Worm (Caenorhabditis elegans): ENCODE measurements around the gene dop-5.

- TF ChIP-seq unc-62 (GFP tag; optimal IDR thresholded peaks at IDR 0.05) = no peak
- no peak for TF ChIP-seq elt-3 (tag; optimal IDR thresholded peaks at IDR 0.05)
- TF ChIP-seq ztf-11 (tag; optimal IDR thresholded peaks at IDR 0.05) = no peak
- no peak for TF ChIP-seq elt-1 (tag; optimal IDR thresholded peaks at IDR 0.05; ENCODE audit: borderline replicate concordance, insufficient read depth)
- no peak for TF ChIP-seq sem-2 (GFP tag; optimal IDR thresholded peaks at IDR 0.05)
- no peak for TF ChIP-seq unc-39 (tag; optimal IDR thresholded peaks at IDR 0.05)
- TF ChIP-seq lin-13 (tag; optimal IDR thresholded peaks at IDR 0.05) = no peak
- TF ChIP-seq nhr-237 (tag; optimal IDR thresholded peaks at IDR 0.05) = no peak
- TF ChIP-seq mep-1 (tag; optimal IDR thresholded peaks at IDR 0.05) = no peak
- no peak for TF ChIP-seq ham-2 (GFP tag; optimal IDR thresholded peaks at IDR 0.05)
Measured at ce11 chrV:11346912-11347311, 19.1 kb downstream of the dop-5 start, which contains the start of gene grl-7.

All from whole organism, mixed stage, embryonic.